Worm (Caenorhabditis elegans): ENCODE data around the gene nucl-1.

Gene nucl-1

DNA sequence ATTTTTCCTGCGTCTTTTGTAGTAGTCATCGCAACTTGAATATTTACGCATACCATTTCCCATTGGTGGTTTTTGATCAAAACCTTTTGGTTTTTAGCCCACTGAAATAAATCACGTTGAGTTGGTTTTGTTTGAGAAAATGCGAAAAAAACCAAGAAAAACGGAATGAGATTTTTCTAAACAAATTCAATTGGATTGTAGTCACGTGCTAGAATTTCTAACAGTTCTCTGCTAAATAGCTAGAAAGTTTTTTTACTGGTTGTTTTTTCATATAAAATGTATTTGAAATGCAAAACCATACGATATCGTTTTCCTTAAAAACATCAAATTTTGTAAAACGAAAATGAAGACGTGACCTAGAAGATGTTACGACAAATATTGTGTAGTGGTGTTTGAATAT lies 12.7 kb downstream of the nucl-1 start, which contains the start of gene K07H8.12:
Gene K07H8.12, minus strand, starts transcription at position 101 of the 400 bp plus-strand sequence.
- TF ChIP-seq bed-1 (GFP tag; IDR thresholded peaks at IDR 0.05) (no peak), let-526 (GFP tag; IDR thresholded peaks at IDR 0.05) (no peak), dox-1 (GFP tag; IDR thresholded peaks at IDR 0.05) (no peak), ceh-91 (GFP tag; IDR thresholded peaks at IDR 0.05) (no peak), pbrm-1 (GFP tag; IDR thresholded peaks at IDR 0.05) (no peak), K12H6.12 (tag; optimal IDR thresholded peaks at IDR 0.05) (no peak), fkh-3 (tag; optimal IDR thresholded peaks at IDR 0.05) (no peak), aptf-2 (GFP tag; conservative IDR thresholded peaks at IDR 0.05) (no peak), F57C9.4 (tag; optimal IDR thresholded peaks at IDR 0.05) (no peak), Y67H2A.10 (GFP tag; conservative IDR thresholded peaks at IDR 0.05) (no peak), athp-1 (tag; optimal IDR thresholded peaks at IDR 0.05) (no peak), dpl-1 (GFP tag; optimal IDR thresholded peaks at IDR 0.05) (no peak), hlh-26 (GFP tag; conservative IDR thresholded peaks at IDR 0.05) (no peak), sea-2 (GFP tag; IDR thresholded peaks at IDR 0.05) (no peak), snpc-3.4 (tag; optimal IDR thresholded peaks at IDR 0.05) (no peak)

DNA sequence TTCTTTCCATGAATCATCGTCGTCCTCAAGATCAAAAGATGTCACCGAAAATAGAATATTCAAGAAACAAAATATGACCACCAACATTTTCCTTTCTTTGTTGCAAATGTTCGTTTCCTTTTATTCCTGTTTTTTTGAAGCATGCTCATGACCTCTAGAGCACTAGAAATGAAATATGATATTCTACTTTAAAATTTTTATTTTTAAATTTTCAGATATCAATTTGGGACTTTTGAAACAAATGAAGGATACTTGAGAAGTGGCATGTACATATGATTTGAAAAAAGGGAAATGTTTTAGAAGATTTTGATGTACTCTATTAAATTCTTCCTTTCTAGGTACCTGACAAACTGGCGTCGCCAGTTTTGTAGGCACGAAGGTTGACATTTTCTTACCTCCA lies 14.1 kb downstream of the nucl-1 start, which contains the start of gene K07H8.11:
Gene K07H8.11, minus strand, starts transcription at position 101 of the 400 bp plus-strand sequence.
- no peak for TF ChIP-seq F52B5.7 (tag; optimal IDR thresholded peaks at IDR 0.05)
- no peak for TF ChIP-seq pha-4 (tag; optimal IDR thresholded peaks at IDR 0.05)
- no peak for TF ChIP-seq athp-1 (tag; optimal IDR thresholded peaks at IDR 0.05)
- no peak for TF ChIP-seq tbp1 (GFP tag; optimal IDR thresholded peaks at IDR 0.05)
- TF ChIP-seq egl-18 (GFP tag; IDR thresholded peaks at IDR 0.05), result no peak
- TF ChIP-seq hmg-20 (GFP tag; IDR thresholded peaks at IDR 0.05), result no peak

DNA sequence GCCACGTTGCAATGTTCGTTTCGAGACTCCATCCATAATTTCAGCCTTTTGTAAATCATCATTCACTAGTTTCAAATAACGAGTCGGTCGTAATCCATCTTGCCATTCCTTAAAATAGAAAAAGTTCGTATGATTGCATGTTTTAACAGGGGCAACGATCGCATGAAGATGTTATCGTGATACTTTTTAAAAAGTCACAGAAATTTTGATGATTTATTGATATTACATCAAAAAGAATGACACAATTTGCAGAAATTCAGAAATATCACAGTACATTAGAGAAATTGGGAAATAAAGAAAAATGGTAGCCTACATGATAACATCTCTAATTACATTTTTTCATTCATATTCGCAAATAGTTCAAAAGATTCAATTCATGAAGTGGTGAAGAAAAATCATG lies 16.0 kb downstream of the nucl-1 start:
- TF ChIP-seq ceh-40 (GFP tag; IDR thresholded peaks at IDR 0.05), result no peak
- no peak for TF ChIP-seq gei-17 (GFP tag; optimal IDR thresholded peaks at IDR 0.05)
- no peak for TF ChIP-seq ekl-4 (GFP tag; IDR thresholded peaks at IDR 0.05)
- TF ChIP-seq mes-4 (tag; optimal IDR thresholded peaks at IDR 0.05), result no peak
- TF ChIP-seq F39B2.1 (GFP tag; IDR thresholded peaks at IDR 0.05), result no peak
- TF ChIP-seq dox-1 (GFP tag; IDR thresholded peaks at IDR 0.05), result no peak
- TF ChIP-seq rpc-1 (optimal IDR thresholded peaks at IDR 0.05), result no peak
- no peak for TF ChIP-seq rpc-1 (tag; optimal IDR thresholded peaks at IDR 0.05)
- no peak for TF ChIP-seq nhr-80 (tag; optimal IDR thresholded peaks at IDR 0.05)
- TF ChIP-seq F52B5.7 (tag; optimal IDR thresholded peaks at IDR 0.05), result no peak
- TF ChIP-seq let-607 (tag; optimal IDR thresholded peaks at IDR 0.05), result no peak
- TF ChIP-seq cebp-1 (GFP tag; IDR thresholded peaks at IDR 0.05), result no peak
- no peak for TF ChIP-seq cebp-1 (tag; optimal IDR thresholded peaks at IDR 0.05)
- TF ChIP-seq unc-130 (GFP tag; optimal IDR thresholded peaks at IDR 0.05), result no peak

DNA sequence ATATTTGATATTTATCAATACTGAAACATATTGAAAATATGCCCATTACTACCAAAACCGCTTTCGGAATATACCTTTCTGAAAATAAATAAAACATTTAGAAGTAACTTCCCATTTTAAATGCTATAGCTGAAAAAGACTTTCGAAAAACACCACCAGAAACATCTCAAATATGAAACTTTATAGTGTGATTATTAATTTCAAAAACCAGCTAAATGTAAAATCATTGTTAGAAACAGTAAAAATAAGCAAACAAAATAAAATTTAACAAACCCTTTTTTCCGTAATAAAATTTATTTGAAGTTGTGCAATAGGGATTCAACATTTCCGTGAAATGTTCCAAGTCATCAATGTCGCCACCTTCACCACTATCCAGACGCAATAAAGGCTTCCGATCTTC lies 21.3 kb downstream of the nucl-1 start, which contains the start of the genes K07H8.5 and K07H8.8:
Gene K07H8.5, plus strand, starts transcription at position 301 of the 400 bp plus-strand sequence.
Gene K07H8.8, minus strand, starts transcription at position 389 of the 400 bp plus-strand sequence.
- no peak for TF ChIP-seq let-526 (GFP tag; IDR thresholded peaks at IDR 0.05)
- TF ChIP-seq ZK185.1 (tag; optimal IDR thresholded peaks at IDR 0.05; ENCODE audit: poor library complexity, severe bottlenecking), result no peak
- no peak for TF ChIP-seq B0261.1 (tag; optimal IDR thresholded peaks at IDR 0.05)
- no peak for TF ChIP-seq tlf-1 (GFP tag; optimal IDR thresholded peaks at IDR 0.05)
- TF ChIP-seq Y67H2A.10 (GFP tag; conservative IDR thresholded peaks at IDR 0.05), result no peak
- TF ChIP-seq F49E8.2 (tag; optimal IDR thresholded peaks at IDR 0.05; ENCODE audit: insufficient read depth), result no peak
- TF ChIP-seq atf-7 (tag; optimal IDR thresholded peaks at IDR 0.05), result no peak
- no peak for TF ChIP-seq mel-28 (tag; optimal IDR thresholded peaks at IDR 0.05; ENCODE audit: borderline replicate concordance)
- TF ChIP-seq cebp-1 (GFP tag; IDR thresholded peaks at IDR 0.05), result no peak
- no peak for TF ChIP-seq cebp-1 (tag; optimal IDR thresholded peaks at IDR 0.05)
- no peak for TF ChIP-seq madf-6 (GFP tag; IDR thresholded peaks at IDR 0.05)
- TF ChIP-seq F22D6.2 (tag; optimal IDR thresholded peaks at IDR 0.05), result no peak
- no peak for TF ChIP-seq lin-35 (GFP tag; optimal IDR thresholded peaks at IDR 0.05)
- TF ChIP-seq T07F8.4 (tag; optimal IDR thresholded peaks at IDR 0.05), result no peak
- TF ChIP-seq lag-1 (GFP tag; IDR thresholded peaks at IDR 0.05), result no peak
- TF ChIP-seq nhr-120 (GFP tag; IDR thresholded peaks at IDR 0.05), result no peak
- no peak for TF ChIP-seq F57C9.4 (tag; optimal IDR thresholded peaks at IDR 0.05)
- no peak for TF ChIP-seq gei-17 (GFP tag; optimal IDR thresholded peaks at IDR 0.05)
- no peak for TF ChIP-seq F57A8.1 (GFP tag; optimal IDR thresholded peaks at IDR 0.05)
- TF ChIP-seq ceh-100 (GFP tag; IDR thresholded peaks at IDR 0.05), result no peak

Measured in whole organism, young adult.